Fruit fly (Drosophila melanogaster): ENCODE data around the gene Ccp84Ae.
A peak's percentile ranks its signal among the peaks of the same experiment; 100 is the strongest.

Gene Ccp84Ae

DNA sequence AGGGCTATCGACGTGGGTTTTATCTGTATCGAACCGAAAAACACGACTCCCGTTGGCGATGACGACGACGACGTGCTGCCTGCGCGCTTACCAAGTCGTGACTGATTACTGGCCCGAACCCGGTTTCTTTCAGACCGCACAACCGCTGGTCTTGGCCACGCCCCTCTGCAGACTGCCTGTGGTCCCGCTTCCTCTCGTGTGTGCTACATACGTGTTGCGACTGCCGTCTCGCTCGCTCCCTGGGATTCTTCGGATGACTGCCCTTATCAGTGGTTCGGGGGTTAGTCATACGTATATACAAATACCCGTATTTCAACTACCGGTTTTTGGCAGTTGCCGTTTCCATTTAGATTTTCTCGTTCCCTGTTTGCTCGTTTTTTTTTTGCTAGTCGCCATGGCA lies 13.1 kb downstream of the Ccp84Ae start, which contains the start of gene lab (continued):
- TF ChIP-seq Nf-YB (GFP tag; optimal IDR thresholded peaks at IDR 0.05) (peak; percentile 97), CG3065 (GFP tag; optimal IDR thresholded peaks at IDR 0.05) (peak; percentile 55), CoRest (tag; optimal IDR thresholded peaks at IDR 0.05) (peak; percentile 32), seq (GFP tag; IDR thresholded peaks at IDR 0.05) (peak; percentile 73; the same call in 1 of the 2 replicates), Hsf (GFP tag; optimal IDR thresholded peaks at IDR 0.05) (no peak), Adf1 (GFP tag; IDR thresholded peaks at IDR 0.05) (0 out of 2 replicates have a peak, but pooled peaks have one; percentile 10), CG4328 (GFP tag; optimal IDR thresholded peaks at IDR 0.05) (no peak), nerfin-1 (tag; optimal IDR thresholded peaks at IDR 0.05) (no peak), Deaf1 (tag; optimal IDR thresholded peaks at IDR 0.05) (peak; percentile 89), CG5180 (GFP tag; optimal IDR thresholded peaks at IDR 0.05) (peak; percentile 85), kay (GFP tag; optimal IDR thresholded peaks at IDR 0.05) (peak; percentile 76), gcm (GFP tag; optimal IDR thresholded peaks at IDR 0.05) (peak; percentile 91), CG8478 (optimal IDR thresholded peaks at IDR 0.05) (peak; percentile 89), Opbp (GFP tag; IDR thresholded peaks at IDR 0.05; ENCODE audit: partially characterized antibody) (0 out of 3 replicates have a peak, but pooled peaks have one; percentile 54), HLHmδ (GFP tag; optimal IDR thresholded peaks at IDR 0.05) (peak; percentile 61), lov (optimal IDR thresholded peaks at IDR 0.05) (no peak), lov (GFP tag; IDR thresholded peaks at IDR 0.05) (no peak; the same call in 2 of the 3 replicates), chinmo (GFP tag; IDR thresholded peaks at IDR 0.05; ENCODE audit: partially characterized antibody) (peak; percentile 31; the same call in 1 of the 4 replicates), MBD-R2 (GFP tag; IDR thresholded peaks at IDR 0.05) (peak; percentile 10; the same call in 1 of the 2 replicates), Jarid2 (GFP tag; optimal IDR thresholded peaks at IDR 0.05) (peak; percentile 92), CG6683 (GFP tag; optimal IDR thresholded peaks at IDR 0.05) (no peak), zen (tag; optimal IDR thresholded peaks at IDR 0.05) (peak; percentile 10), PHDP (tag; optimal IDR thresholded peaks at IDR 0.05) (no peak), cg (GFP tag; optimal IDR thresholded peaks at IDR 0.05) (peak; percentile 45), nerfin-2 (GFP tag; IDR thresholded peaks at IDR 0.05; ENCODE audit: partially characterized antibody) (0 out of 2 replicates have a peak, but pooled peaks have one; percentile 30), kni (GFP tag; optimal IDR thresholded peaks at IDR 0.05) (peak; percentile 23), Nf-YC (tag; optimal IDR thresholded peaks at IDR 0.05) (peak; percentile 98), CG42726 (GFP tag; IDR thresholded peaks at IDR 0.05; ENCODE audit: partially characterized antibody) (peak; percentile 59; the same call in 1 of the 2 replicates), odd (GFP tag; optimal IDR thresholded peaks at IDR 0.05) (peak; percentile 10), chm (GFP tag; IDR thresholded peaks at IDR 0.05) (peak; percentile 47; the same call in 1 of the 2 replicates), Taf1 (GFP tag; IDR thresholded peaks at IDR 0.05) (no peak), CG10274 (GFP tag; optimal IDR thresholded peaks at IDR 0.05) (no peak), Bgb (GFP tag; IDR thresholded peaks at IDR 0.05; ENCODE audit: partially characterized antibody) (peak; percentile 20; the same call in 1 of the 2 replicates), chif (GFP tag; optimal IDR thresholded peaks at IDR 0.05) (peak in 1 of 2 experiments; percentile 15), CG2199 (GFP tag; IDR thresholded peaks at IDR 0.05) (peak; percentile 78; the same call in 2 of the 3 replicates), Tbp (GFP tag; optimal IDR thresholded peaks at IDR 0.05) (no peak), tll (GFP tag; optimal IDR thresholded peaks at IDR 0.05) (peak in 1 of 2 experiments; percentile 45), vvl (GFP tag; IDR thresholded peaks at IDR 0.05) (0 out of 2 replicates have a peak, but pooled peaks have one; percentile 21), CG15479 (GFP tag; optimal IDR thresholded peaks at IDR 0.05) (peak; percentile 61), YL-1 (GFP tag; optimal IDR thresholded peaks at IDR 0.05) (no peak), CG13287 (GFP tag; IDR thresholded peaks at IDR 0.05; ENCODE audit: partially characterized antibody) (peak; percentile 41; the same call in 1 of the 2 replicates), CG12299 (tag; optimal IDR thresholded peaks at IDR 0.05) (no peak), croc (GFP tag; conservative IDR thresholded peaks at IDR 0.05) (no peak), ato (GFP tag; IDR thresholded peaks at IDR 0.05; ENCODE audit: partially characterized antibody) (0 out of 2 replicates have a peak, but pooled peaks have one; percentile 27), CG10321 (GFP tag; IDR thresholded peaks at IDR 0.05) (peak; percentile 99), HmgZ (tag; optimal IDR thresholded peaks at IDR 0.05) (peak; percentile 40), stc (GFP tag; IDR thresholded peaks at IDR 0.05) (no peak), br (optimal IDR thresholded peaks at IDR 0.05) (no peak), Scr (GFP tag; IDR thresholded peaks at IDR 0.05; ENCODE audit: partially characterized antibody) (0 out of 2 replicates have a peak, but pooled peaks have one; percentile 17)
